Worm (Caenorhabditis elegans): Measurements from ENCODE around the gene sex-1.

DNA sequence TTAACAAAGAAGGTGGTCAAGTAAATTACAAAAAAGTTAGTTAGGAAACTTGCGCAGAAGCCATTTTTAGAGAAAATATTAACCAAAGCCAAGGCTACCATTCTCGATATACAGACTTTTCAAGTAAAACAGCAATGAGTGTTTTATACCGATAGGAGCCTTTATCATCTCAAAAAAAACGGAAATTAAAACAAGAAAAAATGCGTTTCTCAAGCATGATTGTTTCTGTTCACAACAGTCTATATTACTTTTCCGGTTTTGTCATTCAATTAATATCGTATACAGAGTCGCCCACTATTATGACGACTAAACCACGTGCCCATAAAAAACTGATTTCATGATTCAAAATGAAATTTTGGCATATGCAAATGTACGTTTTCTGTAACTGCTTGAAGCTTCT, 35.7 kb upstream of the sex-1 start, which contains the start of gene str-74:
- TF ChIP-seq ama-1 (optimal IDR thresholded peaks at IDR 0.05) (no peak), ceh-36 (tag; optimal IDR thresholded peaks at IDR 0.05) (no peak), B0310.2 (tag; optimal IDR thresholded peaks at IDR 0.05) (no peak), flt-1 (GFP tag; IDR thresholded peaks at IDR 0.05) (no peak), F13C5.2 (tag; optimal IDR thresholded peaks at IDR 0.05) (no peak), sea-1 (GFP tag; conservative IDR thresholded peaks at IDR 0.05) (no peak), hmg-4 (GFP tag; optimal IDR thresholded peaks at IDR 0.05) (no peak), tbx-37 (GFP tag; conservative IDR thresholded peaks at IDR 0.05) (no peak), hmbx-1 (tag; optimal IDR thresholded peaks at IDR 0.05) (no peak), scrt-1 (GFP tag; IDR thresholded peaks at IDR 0.05) (no peak), tbx-11 (GFP tag; IDR thresholded peaks at IDR 0.05) (no peak), tra-4 (tag; optimal IDR thresholded peaks at IDR 0.05) (no peak), ets-7 (tag; optimal IDR thresholded peaks at IDR 0.05) (no peak)
